Worm (Caenorhabditis elegans) whole organism, dauer: ENCODE data around the gene Y51H7C.41.
"Not testable (repeated sequence)": the region's sequence is repeated elsewhere in the genome, so short reads cannot be mapped to it uniquely, and the experiment has no call there.

Source experiments
- unc-62 ChIP-seq: sonication (generic microtip); optimal IDR thresholded peaks from 2 replicates; lab custom pipeline; 2017; ENCODE audit warnings: missing biosample characterization, missing genetic modification reagents, missing genetic modification characterization

The Y51H7C.41 gene

DNA sequence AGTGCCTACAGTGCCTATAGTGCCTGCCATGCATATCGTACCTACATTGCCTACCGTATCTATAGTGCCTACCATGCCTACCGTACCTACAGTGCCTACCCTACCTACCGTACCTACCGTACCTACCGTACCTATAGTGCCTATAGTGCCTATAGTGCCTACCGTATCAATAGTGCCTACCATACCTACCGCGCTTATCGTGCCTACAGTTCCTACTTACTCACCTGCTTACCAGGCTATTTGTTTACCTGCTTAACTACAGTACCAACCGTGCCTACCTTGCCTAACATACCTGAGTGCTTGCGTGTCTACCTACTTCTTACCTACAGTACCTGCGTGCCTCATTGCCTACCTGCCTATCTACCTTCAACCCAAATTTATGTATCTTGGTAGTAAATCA, 38.4 kb downstream of the Y51H7C.41 start:
- no peak for TF ChIP-seq unc-62

DNA sequence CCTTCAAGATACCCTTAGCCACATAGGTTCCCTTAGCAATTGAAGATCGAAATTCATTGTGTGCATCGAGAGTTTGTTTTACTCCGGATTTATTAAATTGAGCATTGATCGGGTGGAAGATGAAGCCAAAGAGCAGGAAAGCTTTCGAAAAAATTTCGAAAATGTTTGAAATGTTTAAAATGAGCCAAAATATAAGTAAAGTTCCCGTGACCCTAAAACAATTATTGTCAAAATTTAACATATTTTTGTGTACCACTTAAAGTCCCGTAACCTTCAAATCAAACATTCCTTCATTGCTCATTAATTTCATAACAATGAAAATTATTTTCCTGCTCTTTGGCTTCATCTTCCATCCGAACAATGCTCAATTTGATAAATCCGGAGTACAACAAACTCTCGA, 41.8 kb downstream of the Y51H7C.41 start, which contains the start of gene scl-17:
TSS of gene scl-17 (plus strand) at position 301 of the 400 bp plus-strand sequence.
- TF ChIP-seq unc-62, result no peak

DNA sequence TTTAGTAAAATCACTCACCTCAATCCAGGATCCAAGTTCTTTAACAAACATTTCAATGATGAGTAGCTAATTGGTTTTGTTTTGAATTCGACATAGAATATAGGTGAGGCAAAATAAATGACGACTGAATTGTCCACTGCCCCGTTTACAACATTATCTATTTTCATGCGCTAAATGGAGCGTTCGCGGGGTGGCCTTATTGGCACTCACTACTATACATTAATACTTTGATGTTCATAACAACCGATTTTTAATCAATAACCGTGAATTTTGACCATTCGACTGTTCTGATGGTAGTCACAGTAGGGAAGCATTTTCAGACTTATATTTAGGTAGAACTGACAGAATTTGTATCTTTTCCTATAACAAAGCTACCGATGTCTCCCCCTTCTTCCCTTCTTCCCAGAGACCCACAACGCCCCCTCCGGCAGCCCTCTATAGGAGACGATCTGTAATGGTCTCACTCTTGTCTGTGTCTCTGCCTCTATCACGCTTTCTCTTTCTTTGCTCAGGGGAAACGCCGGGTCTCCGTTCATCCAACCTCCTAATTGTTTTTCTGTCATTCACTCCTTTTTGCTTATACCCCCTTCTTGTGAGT, 43.7 kb downstream of the Y51H7C.41 start, which contains the start of gene Y51H7C.12:
TSS of gene Y51H7C.12 (minus strand) at position 51 of the 598 bp plus-strand sequence.
- not testable (repeated sequence) for TF ChIP-seq unc-62
